Worm (Caenorhabditis elegans): ENCODE data around the gene nspb-2.

Gene nspb-2

ce11 chrIV:6556624-6557368, 34.7 kb upstream of the nspb-2 start, which contains the start of gene try-3 (continued):
- TF ChIP-seq nhr-25 (tag; optimal IDR thresholded peaks at IDR 0.05; ENCODE audit: borderline replicate concordance, insufficient read depth) (no peak), ZK546.5 (tag; optimal IDR thresholded peaks at IDR 0.05) (no peak), nhr-10 (tag; optimal IDR thresholded peaks at IDR 0.05) (peak; percentile 27), ceh-28 (tag; optimal IDR thresholded peaks at IDR 0.05) (no peak), lir-3 (tag; optimal IDR thresholded peaks at IDR 0.05) (no peak), mdt-29 (GFP tag; IDR thresholded peaks at IDR 0.05) (peak; percentile 78), daf-19 (GFP tag; conservative IDR thresholded peaks at IDR 0.05) (no peak), tag-97 (GFP tag; IDR thresholded peaks at IDR 0.05) (no peak), skn-1 (tag; optimal IDR thresholded peaks at IDR 0.05) (no peak), nhr-77 (tag; optimal IDR thresholded peaks at IDR 0.05) (peak; percentile 52), unc-130 (GFP tag; optimal IDR thresholded peaks at IDR 0.05) (peak; percentile 54), vab-7 (GFP tag; IDR thresholded peaks at IDR 0.05) (peak; percentile 84), mxl-2 (GFP tag; conservative IDR thresholded peaks at IDR 0.05) (0 out of 2 replicates have a peak, but pooled peaks have one; percentile 16), ceh-44 (GFP tag; IDR thresholded peaks at IDR 0.05) (peak; percentile 91; the same call in 1 of the 2 replicates), saeg-2 (GFP tag; IDR thresholded peaks at IDR 0.05) (no peak), lin-13 (GFP tag; optimal IDR thresholded peaks at IDR 0.05) (peak; percentile 41), F49E8.2 (tag; optimal IDR thresholded peaks at IDR 0.05; ENCODE audit: borderline replicate concordance) (peak; percentile 57), lin-29 (GFP tag; IDR thresholded peaks at IDR 0.05) (no peak), dmd-8 (GFP tag; IDR thresholded peaks at IDR 0.05) (peak; percentile 73; the same call in 1 of the 2 replicates), hlh-30 (tag; optimal IDR thresholded peaks at IDR 0.05; ENCODE audit: insufficient read depth) (peak; percentile 68), daf-16 (GFP tag; optimal IDR thresholded peaks at IDR 0.05) (peak; percentile 0 to 45), daf-16 (tag; optimal IDR thresholded peaks at IDR 0.05) (peak; percentile 79), rbr-2 (tag; optimal IDR thresholded peaks at IDR 0.05) (peak; percentile 66), F26F4.8 (GFP tag; conservative IDR thresholded peaks at IDR 0.05) (peak; percentile 76), Y5F2A.4 (GFP tag; optimal IDR thresholded peaks at IDR 0.05) (peak; percentile 26), lin-1 (GFP tag; IDR thresholded peaks at IDR 0.05) (peak; percentile 33; the same call in 1 of the 2 replicates), lin-39 (tag; optimal IDR thresholded peaks at IDR 0.05) (no peak), ces-1 (GFP tag; optimal IDR thresholded peaks at IDR 0.05) (no peak), hif-1 (tag; optimal IDR thresholded peaks at IDR 0.05) (peak in 1 of 2 experiments; percentile 57), lim-7 (GFP tag; IDR thresholded peaks at IDR 0.05) (peak; percentile 97), nhr-48 (tag; optimal IDR thresholded peaks at IDR 0.05) (peak; percentile 34), cey-2 (tag; optimal IDR thresholded peaks at IDR 0.05; ENCODE audit: borderline replicate concordance, insufficient read depth) (no peak), fos-1 (tag; optimal IDR thresholded peaks at IDR 0.05) (no peak), zip-2 (tag; optimal IDR thresholded peaks at IDR 0.05) (peak; percentile 40), nhr-76 (tag; optimal IDR thresholded peaks at IDR 0.05) (no peak), arid-1 (GFP tag; conservative IDR thresholded peaks at IDR 0.05) (peak; percentile 80), nhr-111 (GFP tag; optimal IDR thresholded peaks at IDR 0.05) (no peak), hmg-1.1 (GFP tag; IDR thresholded peaks at IDR 0.05) (peak; percentile 88), duxl-1 (tag; optimal IDR thresholded peaks at IDR 0.05; ENCODE audit: poor library complexity) (peak; percentile 71), spr-3 (GFP tag; optimal IDR thresholded peaks at IDR 0.05) (peak; percentile 0), nhr-42 (GFP tag; IDR thresholded peaks at IDR 0.05) (peak; percentile 71; the same call in 1 of the 2 replicates), mep-1 (tag; optimal IDR thresholded peaks at IDR 0.05) (peak; percentile 82), zip-11 (GFP tag; IDR thresholded peaks at IDR 0.05) (no peak), D1046.2 (GFP tag; IDR thresholded peaks at IDR 0.05) (peak; percentile 81), mdl-1 (tag; optimal IDR thresholded peaks at IDR 0.05) (peak in 1 of 2 experiments; percentile 22), egl-27 (tag; optimal IDR thresholded peaks at IDR 0.05) (no peak), tra-1 (GFP tag; IDR thresholded peaks at IDR 0.05) (peak; percentile 82), php-3 (GFP tag; IDR thresholded peaks at IDR 0.05) (0 out of 2 replicates have a peak, but pooled peaks have one; percentile 12), lin-38 (GFP tag; IDR thresholded peaks at IDR 0.05) (peak; percentile 86)
